Worm (Caenorhabditis elegans) whole organism, late embryonic: ENCODE data around the gene F14B8.5.

Source experiments
- K02D7.2 ChIP-seq: sonication (generic microtip); optimal IDR thresholded peaks from 2 replicates; lab custom pipeline; 2017; ENCODE audit warnings: mild to moderate bottlenecking, missing genetic modification characterization, missing compliant biosample characterization
- K09A11.1 ChIP-seq: sonication (generic microtip); optimal IDR thresholded peaks from 2 replicates; lab custom pipeline; 2017; ENCODE audit warnings: antibody characterized with exemption, mild to moderate bottlenecking, missing genetic modification characterization, missing compliant biosample characterization; ENCODE audit not compliant: insufficient read depth
- Y22D7AL.16 ChIP-seq: sonication (generic microtip); optimal IDR thresholded peaks from 2 replicates; lab custom pipeline; 2016; ENCODE audit warnings: missing genetic modification characterization, missing compliant biosample characterization
- ahr-1 ChIP-seq: sonication (generic microtip); optimal IDR thresholded peaks from 2 replicates; lab custom pipeline; 2016; ENCODE audit warnings: missing genetic modification characterization, missing compliant biosample characterization
- ama-1 ChIP-seq: fragments of 150-350 bp; optimal IDR thresholded peaks from 2 replicates; lab custom pipeline; 2014
- ceh-19 ChIP-seq: fragments of 200-800 bp; sonication (Bioruptor generic); optimal IDR thresholded peaks from 2 replicates; lab custom pipeline; 2018; ENCODE audit warnings: mild to moderate bottlenecking, missing genetic modification characterization, missing compliant biosample characterization
- ceh-2 ChIP-seq: sonication (generic microtip); optimal IDR thresholded peaks from 2 replicates; lab custom pipeline; 2016; ENCODE audit warnings: missing genotype, missing genetic modification characterization, missing compliant biosample characterization
- ceh-22 ChIP-seq: sonication (generic microtip); optimal IDR thresholded peaks from 2 replicates; lab custom pipeline; 2017; ENCODE audit warnings: missing biosample characterization, missing genetic modification characterization
- ceh-24 ChIP-seq: sonication (generic microtip); optimal IDR thresholded peaks from 2 replicates; lab custom pipeline; 2016; ENCODE audit warnings: mild to moderate bottlenecking, missing genetic modification characterization, missing compliant biosample characterization
- ceh-31 ChIP-seq: sonication (generic microtip); optimal IDR thresholded peaks from 2 replicates; lab custom pipeline; 2016; ENCODE audit warnings: missing genetic modification characterization, missing compliant biosample characterization
- ceh-48 ChIP-seq: sonication (generic microtip); optimal IDR thresholded peaks from 2 replicates; lab custom pipeline; 2016; ENCODE audit warnings: missing genetic modification characterization, inconsistent platforms, missing compliant biosample characterization
- ceh-6 ChIP-seq: fragments of 200-800 bp; sonication (Bioruptor generic); optimal IDR thresholded peaks from 2 replicates; lab custom pipeline; 2018; ENCODE audit warnings: mild to moderate bottlenecking, missing genetic modification characterization, missing compliant biosample characterization
- ceh-9 ChIP-seq: sonication (generic microtip); optimal IDR thresholded peaks from 2 replicates; lab custom pipeline; 2016; ENCODE audit warnings: mild to moderate bottlenecking, missing genetic modification characterization, inconsistent platforms, missing compliant biosample characterization
- dmd-4 ChIP-seq: sonication (generic microtip); optimal IDR thresholded peaks from 2 replicates; lab custom pipeline; 2016; ENCODE audit warnings: borderline replicate concordance, missing genetic modification characterization, missing compliant biosample characterization
- elt-2 ChIP-seq: sonication (generic microtip); optimal IDR thresholded peaks from 2 replicates; lab custom pipeline; 2016; ENCODE audit warnings: missing genetic modification reagents, missing genetic modification characterization, missing compliant biosample characterization
- elt-4 ChIP-seq: sonication (generic microtip); optimal IDR thresholded peaks from 2 replicates; lab custom pipeline; 2016; ENCODE audit warnings: missing genetic modification characterization, missing compliant biosample characterization
- ets-4 ChIP-seq: sonication (generic microtip); optimal IDR thresholded peaks from 2 replicates; lab custom pipeline; 2016; ENCODE audit warnings: missing genetic modification characterization, missing compliant biosample characterization
- fkh-6 ChIP-seq: sonication (generic microtip); optimal IDR thresholded peaks from 2 replicates; lab custom pipeline; 2016; ENCODE audit warnings: missing genetic modification characterization, missing compliant biosample characterization
- gmeb-2 ChIP-seq: sonication (generic microtip); optimal IDR thresholded peaks from 2 replicates; lab custom pipeline; 2016; ENCODE audit warnings: missing genetic modification characterization, inconsistent platforms, missing compliant biosample characterization
- hlh-13 ChIP-seq: fragments of 200-800 bp; sonication (Bioruptor generic); optimal IDR thresholded peaks from 2 replicates; lab custom pipeline; 2018; ENCODE audit warnings: mild to moderate bottlenecking, missing genetic modification characterization, missing compliant biosample characterization
- hlh-6 ChIP-seq: sonication (generic microtip); optimal IDR thresholded peaks from 2 replicates; lab custom pipeline; 2016; ENCODE audit warnings: missing genotype, missing genetic modification characterization, missing compliant biosample characterization
- hlh-8 ChIP-seq: sonication (generic microtip); optimal IDR thresholded peaks from 2 replicates; lab custom pipeline; 2016; ENCODE audit warnings: missing genotype, missing genetic modification characterization, missing compliant biosample characterization
- lim-6 ChIP-seq: sonication (generic microtip); optimal IDR thresholded peaks from 2 replicates; lab custom pipeline; 2016; ENCODE audit warnings: missing genetic modification characterization, missing compliant biosample characterization
- lin-11 ChIP-seq: fragments of 200-800 bp; sonication (Bioruptor generic); optimal IDR thresholded peaks from 2 replicates; lab custom pipeline; 2018; ENCODE audit warnings: mild to moderate bottlenecking, missing genetic modification characterization, missing compliant biosample characterization
- madf-2 ChIP-seq: sonication (generic microtip); optimal IDR thresholded peaks from 2 replicates; lab custom pipeline; 2017; ENCODE audit warnings: missing genetic modification characterization, missing compliant biosample characterization
- mec-3 ChIP-seq: sonication (generic microtip); optimal IDR thresholded peaks from 2 replicates; lab custom pipeline; 2016; ENCODE audit warnings: borderline replicate concordance, missing genetic modification characterization, missing compliant biosample characterization
- nfya-1 ChIP-seq: sonication (generic microtip); optimal IDR thresholded peaks from 2 replicates; lab custom pipeline; 2017; ENCODE audit warnings: missing genetic modification characterization, mild to moderate bottlenecking, missing compliant biosample characterization, antibody characterized with exemption, moderate library complexity
- nhr-232 ChIP-seq: sonication (generic microtip); optimal IDR thresholded peaks from 2 replicates; lab custom pipeline; 2016; ENCODE audit warnings: missing genetic modification characterization, missing compliant biosample characterization
- pat-9 ChIP-seq: fragments of 200-800 bp; sonication (Bioruptor generic); optimal IDR thresholded peaks from 2 replicates; lab custom pipeline; 2018; ENCODE audit warnings: mild to moderate bottlenecking, missing genetic modification characterization, moderate library complexity, missing compliant biosample characterization
- pha-2 ChIP-seq: sonication (generic microtip); optimal IDR thresholded peaks from 2 replicates; lab custom pipeline; 2017; ENCODE audit warnings: mild to moderate bottlenecking, missing genetic modification characterization, missing compliant biosample characterization
- pha-4 ChIP-seq: fragments of 150-350 bp; optimal IDR thresholded peaks from 2 replicates; lab custom pipeline; 2018; ENCODE audit warnings: missing biosample characterization, missing genetic modification reagents, missing genetic modification characterization
- pqm-1 ChIP-seq: sonication (generic microtip); optimal IDR thresholded peaks from 2 replicates; lab custom pipeline; 2016; ENCODE audit warnings: missing genetic modification characterization, missing compliant biosample characterization
- ref-2 ChIP-seq: sonication (generic microtip); optimal IDR thresholded peaks from 2 replicates; lab custom pipeline; 2016; ENCODE audit warnings: missing genetic modification characterization, missing compliant biosample characterization
- rnt-1 ChIP-seq: sonication (generic microtip); optimal IDR thresholded peaks from 2 replicates; lab custom pipeline; 2016; ENCODE audit warnings: missing genetic modification characterization, missing compliant biosample characterization
- sdc-2 ChIP-seq: sonication (generic microtip); optimal IDR thresholded peaks from 2 replicates; lab custom pipeline; 2016; ENCODE audit warnings: missing genotype, missing genetic modification characterization, missing compliant biosample characterization
- sox-2 ChIP-seq: fragments of 200-800 bp; sonication (Bioruptor generic); IDR thresholded peaks from 2 replicates; pipeline ENCODE4 v1.3.6; 2022; ENCODE audit warnings: missing genetic modification reagents, missing genetic modification characterization, missing compliant biosample characterization
- sox-4 ChIP-seq: sonication (generic microtip); optimal IDR thresholded peaks from 2 replicates; lab custom pipeline; 2017; ENCODE audit warnings: mild to moderate bottlenecking, missing genetic modification characterization, inconsistent platforms, missing compliant biosample characterization
- syd-9 ChIP-seq: sonication (generic microtip); optimal IDR thresholded peaks from 2 replicates; lab custom pipeline; 2016; ENCODE audit warnings: mild to moderate bottlenecking, missing genetic modification characterization, moderate library complexity, missing compliant biosample characterization
- tbx-2 ChIP-seq: sonication (generic microtip); optimal IDR thresholded peaks from 2 replicates; lab custom pipeline; 2016; ENCODE audit warnings: missing genetic modification characterization, missing compliant biosample characterization
- tbx-7 ChIP-seq: sonication (generic microtip); optimal IDR thresholded peaks from 2 replicates; lab custom pipeline; 2016; ENCODE audit warnings: missing genotype, missing genetic modification characterization, missing compliant biosample characterization
- ttx-3 ChIP-seq: sonication (generic microtip); optimal IDR thresholded peaks from 2 replicates; lab custom pipeline; 2016; ENCODE audit warnings: missing genetic modification reagents, missing genetic modification characterization, missing compliant biosample characterization
- unc-3 ChIP-seq, 2 experiments: fragments of 200-800 bp in 1 of 2; sonication (Bioruptor generic) in 1 of 2; sonication (generic microtip) in 1 of 2; conservative IDR thresholded peaks in 1 of 2; optimal IDR thresholded peaks in 1 of 2; 2 replicates each; pipeline versions ENCODE4 v1.3.6 to Lab custom; 2016 to 2022; ENCODE audit warnings: missing compliant biosample characterization in 2 of 2, missing genetic modification characterization in 2 of 2, missing genetic modification reagents in 1 of 2
- unc-86 ChIP-seq: sonication (generic microtip); optimal IDR thresholded peaks from 2 replicates; lab custom pipeline; 2016; ENCODE audit warnings: missing genetic modification characterization, missing compliant biosample characterization
- ztf-16 ChIP-seq: sonication (generic microtip); optimal IDR thresholded peaks from 2 replicates; lab custom pipeline; 2017; ENCODE audit warnings: missing genetic modification characterization, missing compliant biosample characterization

The F14B8.5 gene

ce11 chrX:6902958-6903357 is 25.5 kb downstream of the F14B8.5 start (continued):
- TF ChIP-seq ceh-31: peak; percentile 38
- TF ChIP-seq madf-2: peak; percentile 47
- TF ChIP-seq fkh-6: peak; percentile 51
- TF ChIP-seq sox-2: peak; percentile 35; the same call in 1 of the 2 replicates
- TF ChIP-seq ceh-9 (tag; lab: Kevin White, UChicago): no peak
- TF ChIP-seq gmeb-2 (tag; lab: Kevin White, UChicago): peak; percentile 76
- TF ChIP-seq ets-4 (tag; lab: Kevin White, UChicago): peak; percentile 17
- peak; percentile 37 for TF ChIP-seq unc-86
- TF ChIP-seq tbx-7 (tag; lab: Kevin White, UChicago): peak; percentile 40
- TF ChIP-seq K09A11.1 (tag; lab: Kevin White, UChicago): no peak
- no peak for TF ChIP-seq ceh-22
- peak; percentile 77 for TF ChIP-seq elt-2 (tag; lab: Kevin White, UChicago)
- peak; percentile 3 for TF ChIP-seq K02D7.2 (tag; lab: Kevin White, UChicago)
- TF ChIP-seq ztf-16 (tag; lab: Kevin White, UChicago): peak; percentile 71
- no peak for TF ChIP-seq ahr-1 (tag; lab: Kevin White, UChicago)
- TF ChIP-seq pha-4: no peak
- peak; percentile 26 for TF ChIP-seq hlh-8 (tag; lab: Kevin White, UChicago)
- TF ChIP-seq ceh-24 (tag; lab: Kevin White, UChicago): peak; percentile 27
- peak; percentile 40 for TF ChIP-seq nfya-1
- TF ChIP-seq ceh-19 (GFP tag; lab: Kevin White, UChicago): peak; percentile 62
- TF ChIP-seq sox-4: peak; percentile 61
- no peak for TF ChIP-seq lim-6 (tag; lab: Kevin White, UChicago)
- peak; percentile 63 for TF ChIP-seq lin-11 (tag; lab: Kevin White, UChicago)
- TF ChIP-seq ama-1 (lab: Kevin White, UChicago): no peak
- TF ChIP-seq tbx-2 (tag; lab: Kevin White, UChicago): peak; percentile 63

- TF ChIP-seq sdc-2 (tag; lab: Kevin White, UChicago): no peak
- no peak for TF ChIP-seq unc-3 (GFP tag; conservative IDR thresholded peaks at IDR 0.05; lab: Robert Waterston, UW)
- TF ChIP-seq unc-3 (tag; optimal IDR thresholded peaks at IDR 0.05; lab: Kevin White, UChicago): no peak
- no peak for TF ChIP-seq lin-11 (tag; lab: Kevin White, UChicago)
- TF ChIP-seq ztf-16 (tag; lab: Kevin White, UChicago): no peak
- TF ChIP-seq K02D7.2 (tag; lab: Kevin White, UChicago): no peak
- TF ChIP-seq tbx-7 (tag; lab: Kevin White, UChicago): no peak
- TF ChIP-seq sox-2: no peak
- TF ChIP-seq ttx-3 (tag; lab: Kevin White, UChicago): no peak
- no peak for TF ChIP-seq ceh-6 (GFP tag; lab: Kevin White, UChicago)
- TF ChIP-seq ceh-19 (GFP tag; lab: Kevin White, UChicago): no peak
- no peak for TF ChIP-seq mec-3 (tag; lab: Kevin White, UChicago)
- TF ChIP-seq syd-9: no peak
- no peak for TF ChIP-seq ref-2 (tag; lab: Kevin White, UChicago)
- no peak for TF ChIP-seq sox-4
- no peak for TF ChIP-seq ceh-22
- TF ChIP-seq ets-4 (tag; lab: Kevin White, UChicago): no peak
- TF ChIP-seq madf-2: no peak
- TF ChIP-seq pqm-1: no peak
- TF ChIP-seq ceh-2 (tag; lab: Kevin White, UChicago): no peak
Observed at ce11 chrX:6901078-6901477, 27.4 kb downstream of the F14B8.5 start, which contains the start of gene pes-23. TSS of gene pes-23 (plus strand) at chrX:6901378.

ce11 chrX:6899848-6900247 is 28.7 kb downstream of the F14B8.5 start, which contains the start of gene F14B8.4:
TSS of gene F14B8.4 (minus strand) at chrX:6899948.
- no peak for TF ChIP-seq nhr-232 (tag; lab: Kevin White, UChicago)
- TF ChIP-seq elt-2 (tag; lab: Kevin White, UChicago): no peak
- TF ChIP-seq pat-9 (tag; lab: Kevin White, UChicago): no peak
- no peak for TF ChIP-seq pqm-1
- TF ChIP-seq ceh-48: no peak
- TF ChIP-seq rnt-1 (tag; lab: Kevin White, UChicago): no peak
- TF ChIP-seq hlh-13 (GFP tag; lab: Kevin White, UChicago): no peak
- TF ChIP-seq hlh-6 (tag; lab: Kevin White, UChicago): no peak
- TF ChIP-seq ceh-24 (tag; lab: Kevin White, UChicago): no peak
- TF ChIP-seq dmd-4 (tag; lab: Kevin White, UChicago): no peak
- no peak for TF ChIP-seq tbx-7 (tag; lab: Kevin White, UChicago)
- TF ChIP-seq ceh-6 (GFP tag; lab: Kevin White, UChicago): no peak
- no peak for TF ChIP-seq unc-3 (GFP tag; conservative IDR thresholded peaks at IDR 0.05; lab: Robert Waterston, UW)
- TF ChIP-seq unc-3 (tag; optimal IDR thresholded peaks at IDR 0.05; lab: Kevin White, UChicago): no peak
- TF ChIP-seq elt-4: no peak
- TF ChIP-seq pha-2 (tag; lab: Kevin White, UChicago): no peak
- no peak for TF ChIP-seq Y22D7AL.16 (tag; lab: Kevin White, UChicago)
